Worm (Caenorhabditis elegans) whole organism, late embryonic: Measurements from ENCODE around the gene vha-9.

Experiments used
- ceh-45 ChIP-seq: fragments of 200-800 bp; sonication (Bioruptor generic); IDR thresholded peaks from 2 replicates; pipeline ENCODE4 v1.3.6; 2022; ENCODE audit warnings: missing genetic modification reagents, missing genetic modification characterization, missing compliant biosample characterization
- nhr-11 ChIP-seq: fragments of 150-350 bp; optimal IDR thresholded peaks from 2 replicates; lab custom pipeline; 2014; ENCODE audit warnings: missing biosample characterization, missing genetic modification characterization
- pha-4 ChIP-seq: fragments of 150-350 bp; optimal IDR thresholded peaks from 2 replicates; lab custom pipeline; 2018; ENCODE audit warnings: missing biosample characterization, missing genetic modification reagents, missing genetic modification characterization
- pqm-1 ChIP-seq: sonication (generic microtip); optimal IDR thresholded peaks from 2 replicates; lab custom pipeline; 2016; ENCODE audit warnings: missing genetic modification characterization, missing compliant biosample characterization

DNA sequence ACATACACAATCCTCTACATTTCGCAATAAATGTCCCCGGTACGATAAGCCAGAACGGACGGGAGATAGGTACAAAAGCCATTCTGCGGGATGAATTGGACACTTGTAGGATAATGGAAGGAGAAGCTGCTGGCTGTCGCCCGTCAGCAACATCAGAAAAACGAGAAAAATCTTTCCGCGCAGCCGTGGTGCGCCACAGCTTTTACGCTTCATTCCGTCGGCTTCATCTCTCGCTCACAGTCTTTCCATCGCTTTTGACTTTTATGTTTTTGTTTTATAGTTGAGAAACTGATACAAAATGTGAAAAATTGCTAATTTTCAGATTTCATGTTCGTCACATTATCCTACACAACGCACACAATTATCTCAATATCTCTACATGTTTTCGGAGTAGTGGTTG is 42.6 kb upstream of the vha-9 start, which contains the start of gene C07E3.10:
- TF ChIP-seq nhr-11 (tag; lab: Kevin White, UChicago): no peak
- no peak for TF ChIP-seq pha-4 (tag; lab: Kevin White, UChicago)
- no peak for TF ChIP-seq pqm-1 (tag; lab: Kevin White, UChicago)
- TF ChIP-seq ceh-45: no peak
